Worm (Caenorhabditis elegans) whole organism, midembryonic: ENCODE data around the gene Y62H9A.7.

Source experiments
- T22C8.4 ChIP-seq: fragments of 200-800 bp; sonication (Bioruptor generic); IDR thresholded peaks from 2 replicates; pipeline ENCODE4 v1.3.6; 2022; ENCODE audit warnings: missing genetic modification characterization, missing compliant biosample characterization
- cog-1 ChIP-seq: sonication (generic microtip); optimal IDR thresholded peaks from 2 replicates; lab custom pipeline; 2016; ENCODE audit warnings: missing genetic modification characterization, missing compliant biosample characterization
- flt-1 ChIP-seq: fragments of 200-800 bp; sonication (Bioruptor generic); IDR thresholded peaks from 2 replicates; pipeline ENCODE4 v1.3.6; 2022; ENCODE audit warnings: missing genetic modification characterization, missing compliant biosample characterization
- klf-2 ChIP-seq: fragments of 200-800 bp; sonication (Bioruptor generic); conservative IDR thresholded peaks from 2 replicates; pipeline ENCODE4 v1.3.6; 2022; ENCODE audit warnings: missing genetic modification reagents, missing genetic modification characterization, missing compliant biosample characterization
- med-1 ChIP-seq: sonication (generic microtip); optimal IDR thresholded peaks from 2 replicates; lab custom pipeline; 2017; ENCODE audit warnings: missing genetic modification characterization, mild to moderate bottlenecking, missing compliant biosample characterization, antibody characterized with exemption, missing genetic modification reagents; ENCODE audit not compliant: insufficient read depth
- ref-1 ChIP-seq: fragments of 200-800 bp; sonication (Bioruptor generic); conservative IDR thresholded peaks from 2 replicates; pipeline ENCODE4 v1.3.6; 2022; ENCODE audit warnings: missing genetic modification reagents, missing genetic modification characterization, missing compliant biosample characterization
- tab-1 ChIP-seq: fragments of 200-800 bp; sonication (Bioruptor generic); IDR thresholded peaks from 2 replicates; pipeline ENCODE4 v1.3.6; 2022; ENCODE audit warnings: missing genetic modification characterization, missing compliant biosample characterization
- ztf-23 ChIP-seq: fragments of 200-800 bp; sonication (Bioruptor generic); IDR thresholded peaks from 2 replicates; pipeline ENCODE4 v1.3.6; 2022; ENCODE audit warnings: missing genetic modification reagents, missing genetic modification characterization, missing compliant biosample characterization
- ztf-29 ChIP-seq: fragments of 200-800 bp; sonication (Bioruptor generic); IDR thresholded peaks from 2 replicates; pipeline ENCODE4 v1.3.6; 2022; ENCODE audit warnings: missing genetic modification reagents, missing genetic modification characterization, missing compliant biosample characterization

- TF ChIP-seq tab-1 (GFP tag; lab: Robert Waterston, UW) (no peak), ztf-29 (GFP tag; lab: Robert Waterston, UW) (no peak), cog-1 (no peak), T22C8.4 (GFP tag; lab: Robert Waterston, UW) (no peak), ref-1 (no peak), flt-1 (GFP tag; lab: Robert Waterston, UW) (no peak), ztf-23 (GFP tag; lab: Robert Waterston, UW) (no peak), klf-2 (GFP tag; lab: Robert Waterston, UW) (no peak), med-1 (GFP tag; lab: Kevin White, UChicago) (no peak)
Measured at ce11 chrX:11863307-11863706, 22.2 kb downstream of the Y62H9A.7 start, which contains the start of gene F54F7.10.
